Worm (Caenorhabditis elegans) whole organism, early embryonic: Measurements from ENCODE around the gene srh-33.

ENCODE experiments used
- B0310.2 ChIP-seq: sonication (generic microtip); optimal IDR thresholded peaks from 2 replicates; lab custom pipeline; 2016; ENCODE audit warnings: mild to moderate bottlenecking, missing genetic modification characterization, missing compliant biosample characterization
- F13C5.2 ChIP-seq: sonication (generic microtip); optimal IDR thresholded peaks from 2 replicates; lab custom pipeline; 2017; ENCODE audit warnings: mild to moderate bottlenecking, missing genetic modification characterization, inconsistent platforms, missing compliant biosample characterization
- aly-1 ChIP-seq: sonication (generic microtip); optimal IDR thresholded peaks from 2 replicates; lab custom pipeline; 2016; ENCODE audit warnings: missing genetic modification characterization, missing compliant biosample characterization
- ama-1 ChIP-seq: fragments of 150-350 bp; optimal IDR thresholded peaks from 2 replicates; lab custom pipeline; 2014
- ceh-13 ChIP-seq: fragments of 200-800 bp; sonication (Bioruptor generic); optimal IDR thresholded peaks from 2 replicates; lab custom pipeline; 2018; ENCODE audit warnings: mild to moderate bottlenecking, missing genetic modification characterization, missing compliant biosample characterization
- ceh-36 ChIP-seq: sonication (generic microtip); optimal IDR thresholded peaks from 2 replicates; lab custom pipeline; 2016; ENCODE audit warnings: missing genetic modification characterization, inconsistent platforms, missing compliant biosample characterization
- ets-7 ChIP-seq: sonication (generic microtip); optimal IDR thresholded peaks from 2 replicates; lab custom pipeline; 2016; ENCODE audit warnings: missing genotype, missing genetic modification characterization, missing compliant biosample characterization
- flt-1 ChIP-seq: fragments of 200-800 bp; sonication (Bioruptor generic); IDR thresholded peaks from 2 replicates; pipeline ENCODE4 v1.3.6; 2022; ENCODE audit warnings: missing genetic modification characterization, missing compliant biosample characterization
- hmbx-1 ChIP-seq: sonication (generic microtip); optimal IDR thresholded peaks from 2 replicates; lab custom pipeline; 2016; ENCODE audit warnings: mild to moderate bottlenecking, missing genetic modification characterization, missing compliant biosample characterization
- hmg-4 ChIP-seq: fragments of 200-800 bp; sonication (Bioruptor generic); optimal IDR thresholded peaks from 2 replicates; lab custom pipeline; 2018; ENCODE audit warnings: mild to moderate bottlenecking, missing genetic modification characterization, missing compliant biosample characterization
- hnd-1 ChIP-seq: sonication (generic microtip); optimal IDR thresholded peaks from 2 replicates; lab custom pipeline; 2016; ENCODE audit warnings: missing genetic modification characterization, missing compliant biosample characterization
- pes-1 ChIP-seq: fragments of 200-800 bp; sonication (Bioruptor generic); IDR thresholded peaks from 2 replicates; pipeline ENCODE4 v1.3.6; 2022; ENCODE audit warnings: missing genetic modification reagents, missing genetic modification characterization, missing compliant biosample characterization
- scrt-1 ChIP-seq: fragments of 200-800 bp; sonication (Bioruptor generic); IDR thresholded peaks from 2 replicates; pipeline ENCODE4 v1.3.6; 2022; ENCODE audit warnings: missing genetic modification characterization, missing compliant biosample characterization
- sea-1 ChIP-seq: fragments of 200-800 bp; sonication (Bioruptor generic); conservative IDR thresholded peaks from 2 replicates; pipeline ENCODE4 v1.3.6; 2022; ENCODE audit warnings: missing genetic modification characterization, missing compliant biosample characterization
- tbx-11 ChIP-seq: fragments of 200-800 bp; sonication (Bioruptor generic); IDR thresholded peaks from 2 replicates; pipeline ENCODE4 v1.3.6; 2022; ENCODE audit warnings: missing genetic modification characterization, missing compliant biosample characterization
- tbx-37 ChIP-seq: fragments of 200-800 bp; sonication (Bioruptor generic); conservative IDR thresholded peaks from 2 replicates; pipeline ENCODE4 v1.3.6; 2022; ENCODE audit warnings: missing genetic modification reagents, missing genetic modification characterization, missing compliant biosample characterization
- tra-4 ChIP-seq: sonication (generic microtip); optimal IDR thresholded peaks from 2 replicates; lab custom pipeline; 2017; ENCODE audit warnings: missing genetic modification characterization, missing compliant biosample characterization

The srh-33 gene

ce11 chrV:482860-483259 is 39.8 kb upstream of the srh-33 start:
- TF ChIP-seq flt-1 (GFP tag; lab: Robert Waterston, UW) (no peak), F13C5.2 (tag; lab: Kevin White, UChicago) (no peak), tbx-11 (GFP tag; lab: Robert Waterston, UW) (no peak), hnd-1 (tag; lab: Kevin White, UChicago) (no peak), ets-7 (tag; lab: Kevin White, UChicago) (no peak), hmbx-1 (no peak), tbx-37 (GFP tag; lab: Robert Waterston, UW) (no peak), tra-4 (no peak), ceh-13 (GFP tag; lab: Kevin White, UChicago) (no peak), pes-1 (GFP tag; lab: Robert Waterston, UW) (no peak), B0310.2 (tag; lab: Kevin White, UChicago) (no peak), aly-1 (tag; lab: Kevin White, UChicago) (no peak), ceh-36 (tag; lab: Kevin White, UChicago) (no peak), ama-1 (lab: Kevin White, UChicago) (no peak), sea-1 (GFP tag; lab: Robert Waterston, UW) (no peak), scrt-1 (GFP tag; lab: Robert Waterston, UW) (no peak)

DNA sequence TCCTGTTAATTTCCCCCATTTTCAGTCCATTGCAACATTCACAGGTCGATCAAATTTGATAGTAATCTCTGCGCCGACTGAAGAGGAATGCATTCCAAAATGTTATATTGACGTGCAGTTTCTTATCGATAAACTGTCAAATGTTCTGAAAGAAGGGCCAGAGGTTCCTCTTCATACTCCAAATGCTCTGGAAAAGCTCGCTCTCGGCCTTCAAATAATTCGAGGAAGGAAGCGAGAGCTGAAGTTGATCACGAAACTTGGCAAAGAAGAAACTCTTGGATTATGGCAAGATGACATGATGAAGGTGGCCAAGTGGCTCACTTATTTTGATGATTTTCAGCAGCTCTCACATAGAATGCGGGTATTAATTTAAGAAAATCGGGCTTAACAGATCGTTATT is 36.0 kb upstream of the srh-33 start:
- TF ChIP-seq ama-1 (lab: Kevin White, UChicago) (no peak), sea-1 (GFP tag; lab: Robert Waterston, UW) (no peak), tbx-11 (GFP tag; lab: Robert Waterston, UW) (no peak)

DNA sequence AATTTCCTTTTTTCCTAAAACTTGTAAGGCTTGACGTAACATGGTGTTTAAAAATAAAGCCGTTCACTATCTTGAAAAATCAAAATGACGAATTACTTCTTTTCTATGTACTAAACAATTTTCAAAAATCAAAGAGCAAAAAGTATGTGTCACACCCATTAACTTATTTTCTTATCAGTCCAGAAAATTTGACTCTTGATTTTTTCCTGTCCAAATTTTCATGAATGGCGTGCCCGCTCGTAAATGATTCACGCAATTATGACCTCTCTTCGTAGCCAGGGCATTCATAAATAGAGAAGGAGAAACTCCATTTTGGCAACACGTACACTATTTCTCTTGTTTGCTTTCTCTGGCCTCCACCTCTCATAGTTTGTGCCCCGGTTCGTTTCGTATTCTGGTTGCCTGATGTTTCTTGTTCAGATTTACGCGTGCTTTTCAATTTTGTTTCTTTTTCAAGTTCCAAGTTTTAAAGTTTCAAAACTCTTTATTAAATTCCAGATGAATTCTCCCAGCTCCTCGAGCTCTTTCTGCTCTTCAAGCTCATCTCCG is 34.6 kb upstream of the srh-33 start, which contains the start of gene nhr-55:
nhr-55 (plus strand) TSS at position 499 of the 549 bp plus-strand sequence.
- TF ChIP-seq tbx-11 (GFP tag; lab: Robert Waterston, UW) (no peak), flt-1 (GFP tag; lab: Robert Waterston, UW) (no peak), B0310.2 (tag; lab: Kevin White, UChicago) (no peak), hnd-1 (tag; lab: Kevin White, UChicago) (no peak), hmbx-1 (no peak), F13C5.2 (tag; lab: Kevin White, UChicago) (no peak), pes-1 (GFP tag; lab: Robert Waterston, UW) (no peak), ceh-36 (tag; lab: Kevin White, UChicago) (no peak), hmg-4 (GFP tag; lab: Kevin White, UChicago) (no peak), sea-1 (GFP tag; lab: Robert Waterston, UW) (no peak), tbx-37 (GFP tag; lab: Robert Waterston, UW) (no peak), aly-1 (tag; lab: Kevin White, UChicago) (no peak), scrt-1 (GFP tag; lab: Robert Waterston, UW) (no peak), ets-7 (tag; lab: Kevin White, UChicago) (no peak), ceh-13 (GFP tag; lab: Kevin White, UChicago) (no peak)

ce11 chrV:474516-474915 is 31.4 kb upstream of the srh-33 start, which contains the start of gene nhr-99:
TSS of gene nhr-99 (plus strand) at chrV:474778.
- TF ChIP-seq hnd-1 (tag; lab: Kevin White, UChicago) (no peak), ceh-36 (tag; lab: Kevin White, UChicago) (no peak), pes-1 (GFP tag; lab: Robert Waterston, UW) (no peak), tbx-37 (GFP tag; lab: Robert Waterston, UW) (no peak), ama-1 (lab: Kevin White, UChicago) (no peak)

ce11 chrV:472589-472988 is 29.5 kb upstream of the srh-33 start, which contains the start of gene srt-31:
TSS of gene srt-31 (plus strand) at chrV:472889.
- TF ChIP-seq aly-1 (tag; lab: Kevin White, UChicago) (no peak), sea-1 (GFP tag; lab: Robert Waterston, UW) (no peak), B0310.2 (tag; lab: Kevin White, UChicago) (no peak), tbx-11 (GFP tag; lab: Robert Waterston, UW) (no peak), ets-7 (tag; lab: Kevin White, UChicago) (no peak), pes-1 (GFP tag; lab: Robert Waterston, UW) (no peak), hnd-1 (tag; lab: Kevin White, UChicago) (no peak), tbx-37 (GFP tag; lab: Robert Waterston, UW) (no peak), ama-1 (lab: Kevin White, UChicago) (no peak), F13C5.2 (tag; lab: Kevin White, UChicago) (no peak), hmg-4 (GFP tag; lab: Kevin White, UChicago) (no peak), ceh-36 (tag; lab: Kevin White, UChicago) (no peak), scrt-1 (GFP tag; lab: Robert Waterston, UW) (no peak), flt-1 (GFP tag; lab: Robert Waterston, UW) (no peak), ceh-13 (GFP tag; lab: Kevin White, UChicago) (no peak), tra-4 (no peak), hmbx-1 (no peak)

ce11 chrV:468460-468859 is 25.4 kb upstream of the srh-33 start, which contains the start of gene srbc-57:
TSS of gene srbc-57 (minus strand) at chrV:468560.
- no peak for TF ChIP-seq F13C5.2 (tag; lab: Kevin White, UChicago)
- no peak for TF ChIP-seq ceh-36 (tag; lab: Kevin White, UChicago)
- no peak for TF ChIP-seq ets-7 (tag; lab: Kevin White, UChicago)
- no peak for TF ChIP-seq scrt-1 (GFP tag; lab: Robert Waterston, UW)
- no peak for TF ChIP-seq flt-1 (GFP tag; lab: Robert Waterston, UW)
- TF ChIP-seq tbx-11 (GFP tag; lab: Robert Waterston, UW), result no peak
- no peak for TF ChIP-seq sea-1 (GFP tag; lab: Robert Waterston, UW)
- TF ChIP-seq hnd-1 (tag; lab: Kevin White, UChicago), result no peak
- no peak for TF ChIP-seq ama-1 (lab: Kevin White, UChicago)
- TF ChIP-seq tbx-37 (GFP tag; lab: Robert Waterston, UW), result no peak
- no peak for TF ChIP-seq hmg-4 (GFP tag; lab: Kevin White, UChicago)
- no peak for TF ChIP-seq aly-1 (tag; lab: Kevin White, UChicago)

DNA sequence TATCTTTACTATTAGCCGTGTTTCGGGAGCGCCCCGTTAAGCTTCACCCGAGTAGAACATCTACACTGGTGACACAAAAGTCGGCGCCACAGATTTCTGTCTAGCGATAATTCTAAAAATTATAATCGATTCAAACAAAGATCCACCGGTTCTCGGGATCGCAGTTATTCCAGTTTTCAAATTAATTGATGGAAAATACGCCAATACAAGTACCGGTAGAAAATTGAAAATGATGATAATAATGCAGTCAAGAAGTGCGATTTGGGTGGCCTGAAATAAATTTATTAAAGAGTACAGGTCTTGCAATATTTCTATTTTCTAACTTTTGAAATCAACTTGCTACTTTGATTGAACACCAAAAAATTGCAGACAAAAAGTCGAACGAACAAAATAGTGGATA is 24.4 kb upstream of the srh-33 start:
- no peak for TF ChIP-seq aly-1 (tag; lab: Kevin White, UChicago)
- TF ChIP-seq hmg-4 (GFP tag; lab: Kevin White, UChicago), result no peak
- TF ChIP-seq ceh-13 (GFP tag; lab: Kevin White, UChicago), result no peak
- no peak for TF ChIP-seq hnd-1 (tag; lab: Kevin White, UChicago)
- no peak for TF ChIP-seq ama-1 (lab: Kevin White, UChicago)
- no peak for TF ChIP-seq tbx-11 (GFP tag; lab: Robert Waterston, UW)
- no peak for TF ChIP-seq tra-4
- no peak for TF ChIP-seq pes-1 (GFP tag; lab: Robert Waterston, UW)
- no peak for TF ChIP-seq F13C5.2 (tag; lab: Kevin White, UChicago)
- TF ChIP-seq scrt-1 (GFP tag; lab: Robert Waterston, UW), result no peak
- no peak for TF ChIP-seq flt-1 (GFP tag; lab: Robert Waterston, UW)
- TF ChIP-seq ets-7 (tag; lab: Kevin White, UChicago), result no peak
- TF ChIP-seq tbx-37 (GFP tag; lab: Robert Waterston, UW), result no peak
- no peak for TF ChIP-seq sea-1 (GFP tag; lab: Robert Waterston, UW)
